Worm (Caenorhabditis elegans) whole organism, late embryonic: Measurements from ENCODE around the gene C17G1.14.

Experiments used
- C08G9.2 ChIP-seq: sonication (generic microtip); optimal IDR thresholded peaks from 2 replicates; lab custom pipeline; 2016; ENCODE audit warnings: mild to moderate bottlenecking, missing genetic modification characterization, moderate library complexity, missing compliant biosample characterization
- K09A11.1 ChIP-seq: sonication (generic microtip); optimal IDR thresholded peaks from 2 replicates; lab custom pipeline; 2017; ENCODE audit warnings: antibody characterized with exemption, mild to moderate bottlenecking, missing genetic modification characterization, missing compliant biosample characterization; ENCODE audit not compliant: insufficient read depth
- ama-1 ChIP-seq: fragments of 150-350 bp; optimal IDR thresholded peaks from 2 replicates; lab custom pipeline; 2014
- ceh-14 ChIP-seq: sonication (generic microtip); optimal IDR thresholded peaks from 2 replicates; lab custom pipeline; 2016; ENCODE audit warnings: missing genotype, missing genetic modification characterization, missing compliant biosample characterization
- ceh-19 ChIP-seq: fragments of 200-800 bp; sonication (Bioruptor generic); optimal IDR thresholded peaks from 2 replicates; lab custom pipeline; 2018; ENCODE audit warnings: mild to moderate bottlenecking, missing genetic modification characterization, missing compliant biosample characterization
- ceh-2 ChIP-seq: sonication (generic microtip); optimal IDR thresholded peaks from 2 replicates; lab custom pipeline; 2016; ENCODE audit warnings: missing genotype, missing genetic modification characterization, missing compliant biosample characterization
- ceh-31 ChIP-seq: sonication (generic microtip); optimal IDR thresholded peaks from 2 replicates; lab custom pipeline; 2016; ENCODE audit warnings: missing genetic modification characterization, missing compliant biosample characterization
- ceh-34 ChIP-seq: sonication (generic microtip); optimal IDR thresholded peaks from 2 replicates; lab custom pipeline; 2016; ENCODE audit warnings: mild to moderate bottlenecking, missing genetic modification characterization, missing compliant biosample characterization
- che-1 ChIP-seq: sonication (generic microtip); optimal IDR thresholded peaks from 2 replicates; lab custom pipeline; 2016; ENCODE audit warnings: mild to moderate bottlenecking, missing genetic modification characterization, missing compliant biosample characterization
- dve-1 ChIP-seq: sonication (generic microtip); optimal IDR thresholded peaks from 2 replicates; lab custom pipeline; 2017; ENCODE audit warnings: antibody characterized with exemption, mild to moderate bottlenecking, missing genetic modification characterization, missing compliant biosample characterization
- elt-2 ChIP-seq: sonication (generic microtip); optimal IDR thresholded peaks from 2 replicates; lab custom pipeline; 2016; ENCODE audit warnings: missing genetic modification reagents, missing genetic modification characterization, missing compliant biosample characterization
- elt-4 ChIP-seq: sonication (generic microtip); optimal IDR thresholded peaks from 2 replicates; lab custom pipeline; 2016; ENCODE audit warnings: missing genetic modification characterization, missing compliant biosample characterization
- ets-4 ChIP-seq: sonication (generic microtip); optimal IDR thresholded peaks from 2 replicates; lab custom pipeline; 2016; ENCODE audit warnings: missing genetic modification characterization, missing compliant biosample characterization
- eyg-1 ChIP-seq: sonication (generic microtip); optimal IDR thresholded peaks from 2 replicates; lab custom pipeline; 2016; ENCODE audit warnings: missing genotype, missing genetic modification characterization, missing compliant biosample characterization
- fkh-6 ChIP-seq: sonication (generic microtip); optimal IDR thresholded peaks from 2 replicates; lab custom pipeline; 2016; ENCODE audit warnings: missing genetic modification characterization, missing compliant biosample characterization
- gmeb-2 ChIP-seq: sonication (generic microtip); optimal IDR thresholded peaks from 2 replicates; lab custom pipeline; 2016; ENCODE audit warnings: missing genetic modification characterization, inconsistent platforms, missing compliant biosample characterization
- hlh-13 ChIP-seq: fragments of 200-800 bp; sonication (Bioruptor generic); optimal IDR thresholded peaks from 2 replicates; lab custom pipeline; 2018; ENCODE audit warnings: mild to moderate bottlenecking, missing genetic modification characterization, missing compliant biosample characterization
- hlh-15 ChIP-seq: sonication (generic microtip); optimal IDR thresholded peaks from 2 replicates; lab custom pipeline; 2016; ENCODE audit warnings: missing genetic modification characterization, missing compliant biosample characterization
- hlh-30 ChIP-seq: sonication (generic microtip); optimal IDR thresholded peaks from 2 replicates; lab custom pipeline; 2017; ENCODE audit warnings: antibody characterized with exemption, missing genetic modification characterization, missing compliant biosample characterization; ENCODE audit not compliant: insufficient read depth
- hlh-6 ChIP-seq: sonication (generic microtip); optimal IDR thresholded peaks from 2 replicates; lab custom pipeline; 2016; ENCODE audit warnings: missing genotype, missing genetic modification characterization, missing compliant biosample characterization
- hlh-8 ChIP-seq: sonication (generic microtip); optimal IDR thresholded peaks from 2 replicates; lab custom pipeline; 2016; ENCODE audit warnings: missing genotype, missing genetic modification characterization, missing compliant biosample characterization
- madf-2 ChIP-seq: sonication (generic microtip); optimal IDR thresholded peaks from 2 replicates; lab custom pipeline; 2017; ENCODE audit warnings: missing genetic modification characterization, missing compliant biosample characterization
- mec-3 ChIP-seq: sonication (generic microtip); optimal IDR thresholded peaks from 2 replicates; lab custom pipeline; 2016; ENCODE audit warnings: borderline replicate concordance, missing genetic modification characterization, missing compliant biosample characterization
- nfya-1 ChIP-seq: sonication (generic microtip); optimal IDR thresholded peaks from 2 replicates; lab custom pipeline; 2017; ENCODE audit warnings: missing genetic modification characterization, mild to moderate bottlenecking, missing compliant biosample characterization, antibody characterized with exemption, moderate library complexity
- pqm-1 ChIP-seq: sonication (generic microtip); optimal IDR thresholded peaks from 2 replicates; lab custom pipeline; 2016; ENCODE audit warnings: missing genetic modification characterization, missing compliant biosample characterization
- sdc-2 ChIP-seq: sonication (generic microtip); optimal IDR thresholded peaks from 2 replicates; lab custom pipeline; 2016; ENCODE audit warnings: missing genotype, missing genetic modification characterization, missing compliant biosample characterization
- syd-9 ChIP-seq: sonication (generic microtip); optimal IDR thresholded peaks from 2 replicates; lab custom pipeline; 2016; ENCODE audit warnings: mild to moderate bottlenecking, missing genetic modification characterization, moderate library complexity, missing compliant biosample characterization
- tbx-2 ChIP-seq: sonication (generic microtip); optimal IDR thresholded peaks from 2 replicates; lab custom pipeline; 2016; ENCODE audit warnings: missing genetic modification characterization, missing compliant biosample characterization
- tbx-7 ChIP-seq: sonication (generic microtip); optimal IDR thresholded peaks from 2 replicates; lab custom pipeline; 2016; ENCODE audit warnings: missing genotype, missing genetic modification characterization, missing compliant biosample characterization
- ttx-3 ChIP-seq: sonication (generic microtip); optimal IDR thresholded peaks from 2 replicates; lab custom pipeline; 2016; ENCODE audit warnings: missing genetic modification reagents, missing genetic modification characterization, missing compliant biosample characterization
- unc-42 ChIP-seq: sonication (generic microtip); optimal IDR thresholded peaks from 2 replicates; lab custom pipeline; 2016; ENCODE audit warnings: missing genotype, missing genetic modification characterization, missing compliant biosample characterization
- unc-55 ChIP-seq: sonication (generic microtip); optimal IDR thresholded peaks from 2 replicates; lab custom pipeline; 2017; ENCODE audit warnings: missing biosample characterization, missing genetic modification reagents, missing genetic modification characterization
- unc-86 ChIP-seq: sonication (generic microtip); optimal IDR thresholded peaks from 2 replicates; lab custom pipeline; 2016; ENCODE audit warnings: missing genetic modification characterization, missing compliant biosample characterization
- zip-5 ChIP-seq: sonication (generic microtip); optimal IDR thresholded peaks from 2 replicates; lab custom pipeline; 2016; ENCODE audit warnings: missing genetic modification characterization, missing compliant biosample characterization
- ztf-16 ChIP-seq: sonication (generic microtip); optimal IDR thresholded peaks from 2 replicates; lab custom pipeline; 2017; ENCODE audit warnings: missing genetic modification characterization, missing compliant biosample characterization

Gene C17G1.14

ce11 chrX:9899426-9900131 is 39.0 kb upstream of the C17G1.14 start, which contains the start of gene phf-34 (continued):
- TF ChIP-seq ztf-16 (no peak), mec-3 (no peak), ceh-2 (tag; lab: Kevin White, UChicago) (no peak), nfya-1 (tag; lab: Kevin White, UChicago) (peak; percentile 67), ets-4 (no peak), unc-55 (GFP tag; lab: Kevin White, UChicago) (peak; percentile 31), unc-42 (tag; lab: Kevin White, UChicago) (peak; percentile 67), che-1 (no peak), ceh-34 (tag; lab: Kevin White, UChicago) (peak; percentile 35), dve-1 (tag; lab: Kevin White, UChicago) (peak; percentile 37), eyg-1 (no peak), hlh-13 (GFP tag; lab: Kevin White, UChicago) (no peak), ceh-14 (tag; lab: Kevin White, UChicago) (no peak), hlh-30 (tag; lab: Kevin White, UChicago) (peak; percentile 38), K09A11.1 (no peak), unc-86 (tag; lab: Kevin White, UChicago) (no peak), syd-9 (tag; lab: Kevin White, UChicago) (no peak), fkh-6 (tag; lab: Kevin White, UChicago) (no peak), sdc-2 (tag; lab: Kevin White, UChicago) (peak; percentile 58), gmeb-2 (no peak), zip-5 (tag; lab: Kevin White, UChicago) (no peak), hlh-6 (tag; lab: Kevin White, UChicago) (no peak), hlh-15 (tag; lab: Kevin White, UChicago) (no peak), tbx-2 (tag; lab: Kevin White, UChicago) (peak; percentile 37), ceh-31 (tag; lab: Kevin White, UChicago) (peak; percentile 74)

DNA sequence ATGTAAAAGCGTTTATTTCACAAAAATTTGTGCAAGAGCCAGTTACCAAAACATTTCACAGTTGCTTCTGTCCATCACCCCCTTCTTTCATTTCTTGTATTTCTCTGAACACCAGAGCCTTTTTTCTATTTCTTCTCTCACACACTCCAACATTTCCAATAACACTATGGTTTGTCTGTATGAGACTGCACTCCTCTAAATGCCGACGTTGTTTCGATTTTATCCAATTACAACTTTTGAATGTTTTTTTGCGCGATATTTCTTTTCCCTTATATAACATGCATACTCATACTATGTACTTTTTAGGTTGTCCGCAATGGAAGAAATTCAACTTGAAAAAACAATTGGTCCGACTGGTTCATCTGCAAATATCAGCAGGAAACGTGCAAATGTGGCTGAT is 32.8 kb upstream of the C17G1.14 start, which contains the start of gene F21G4.5:
Gene F21G4.5 (plus strand): TSS at position 301 of the 400 bp plus-strand sequence.
- TF ChIP-seq ceh-2 (tag; lab: Kevin White, UChicago) (no peak), ceh-31 (tag; lab: Kevin White, UChicago) (no peak), ceh-19 (no peak), elt-4 (no peak), ama-1 (lab: Kevin White, UChicago) (no peak), madf-2 (tag; lab: Kevin White, UChicago) (no peak), zip-5 (tag; lab: Kevin White, UChicago) (no peak), hlh-6 (tag; lab: Kevin White, UChicago) (no peak), dve-1 (tag; lab: Kevin White, UChicago) (no peak)

DNA sequence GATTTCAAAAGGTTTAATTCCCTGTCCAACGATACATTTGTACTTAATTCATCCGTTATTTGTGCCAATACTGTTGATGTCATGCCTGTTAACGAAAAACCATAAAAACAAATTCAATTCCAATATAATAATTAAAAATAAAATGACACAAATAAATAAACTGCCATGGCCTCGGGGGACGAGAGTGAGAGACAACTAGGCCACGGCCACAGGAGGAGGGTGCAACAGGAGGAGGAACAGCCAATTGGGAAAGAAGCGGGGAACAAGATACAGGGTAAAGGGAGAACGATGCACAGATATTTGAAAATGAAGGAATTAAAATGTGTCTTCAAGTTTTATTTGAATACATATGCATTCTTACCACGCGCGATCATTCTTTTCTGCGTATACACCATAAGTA is 21.3 kb upstream of the C17G1.14 start, which contains the start of gene F21G4.6:
Gene F21G4.6 (minus strand): TSS at position 87 of the 400 bp plus-strand sequence.
- TF ChIP-seq ceh-31 (tag; lab: Kevin White, UChicago) (peak; percentile 47), unc-42 (tag; lab: Kevin White, UChicago) (no peak), fkh-6 (tag; lab: Kevin White, UChicago) (peak; percentile 20), C08G9.2 (tag; lab: Kevin White, UChicago) (no peak), pqm-1 (tag; lab: Kevin White, UChicago) (no peak), elt-2 (tag; lab: Kevin White, UChicago) (peak; percentile 11), hlh-8 (tag; lab: Kevin White, UChicago) (peak; percentile 3), tbx-2 (tag; lab: Kevin White, UChicago) (peak; percentile 66), tbx-7 (peak; percentile 24), ttx-3 (tag; lab: Kevin White, UChicago) (no peak), ceh-2 (tag; lab: Kevin White, UChicago) (peak; percentile 57), che-1 (no peak), zip-5 (tag; lab: Kevin White, UChicago) (peak; percentile 23), ets-4 (peak; percentile 28)
